Fruit fly (Drosophila melanogaster) Kc167 (cell line): ENCODE measurements around the gene Coq3.

Experiments
- Sin3A ChIP-seq: fragments of >200 bp; optimal IDR thresholded peaks from 2 replicates; lab custom pipeline; 2018; ENCODE audit warnings: missing external identifiers
- h ChIP-seq: fragments of >200 bp; optimal IDR thresholded peaks from 3 replicates; lab custom pipeline; 2018; ENCODE audit warnings: missing external identifiers
- ttk ChIP-seq: sonication (Bioruptor generic); optimal IDR thresholded peaks from 2 replicates; lab custom pipeline; 2017; ENCODE audit warnings: missing external identifiers

- TF ChIP-seq h (lab: Kevin White, UChicago) (no peak), Sin3A (lab: Kevin White, UChicago) (no peak), ttk (no peak)
Observed at dm6 chr2L:21107651-21108489, 50.5 kb downstream of the Coq3 start.
